Worm (Caenorhabditis elegans): Measurements from ENCODE around the gene K08D8.2.

DNA sequence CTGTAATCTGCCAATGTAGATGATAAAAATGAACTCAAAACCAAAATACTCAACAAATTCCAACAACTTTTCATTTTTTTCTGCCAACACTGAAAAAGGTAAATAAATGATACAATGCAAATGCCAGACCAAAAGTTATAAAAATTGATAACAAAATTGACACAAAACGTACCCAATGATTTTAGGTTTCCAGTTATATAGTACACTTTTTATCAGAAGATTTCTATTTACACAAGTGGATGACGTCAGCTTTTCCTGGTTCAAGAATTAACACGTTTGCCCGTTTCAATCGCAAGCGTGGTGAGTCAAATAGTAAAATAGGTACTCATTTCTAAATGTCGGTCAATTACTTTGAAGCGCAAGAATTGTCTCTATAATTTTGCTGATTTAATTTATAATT lies 23.3 kb upstream of the K08D8.2 start, which contains the start of gene ZK896.5:
- TF ChIP-seq unc-62 (GFP tag; optimal IDR thresholded peaks at IDR 0.05): no peak
- no peak for TF ChIP-seq lsy-27 (tag; optimal IDR thresholded peaks at IDR 0.05; ENCODE audit: borderline replicate concordance, insufficient read depth)
- no peak for TF ChIP-seq atf-7 (tag; optimal IDR thresholded peaks at IDR 0.05)
- no peak for TF ChIP-seq ama-1 (optimal IDR thresholded peaks at IDR 0.05)
- TF ChIP-seq ama-1 (GFP tag; optimal IDR thresholded peaks at IDR 0.05): no peak
- no peak for TF ChIP-seq mel-28 (tag; optimal IDR thresholded peaks at IDR 0.05; ENCODE audit: borderline replicate concordance)
- TF ChIP-seq bed-2 (GFP tag; IDR thresholded peaks at IDR 0.05): no peak
- TF ChIP-seq sdz-38 (tag; optimal IDR thresholded peaks at IDR 0.05): no peak
- no peak for TF ChIP-seq lin-35 (GFP tag; optimal IDR thresholded peaks at IDR 0.05)
- TF ChIP-seq Y56A3A.18 (GFP tag; IDR thresholded peaks at IDR 0.05): no peak
- no peak for TF ChIP-seq ztf-3 (GFP tag; optimal IDR thresholded peaks at IDR 0.05)
- no peak for TF ChIP-seq rpc-1 (optimal IDR thresholded peaks at IDR 0.05)
- no peak for TF ChIP-seq rpc-1 (tag; optimal IDR thresholded peaks at IDR 0.05)
- TF ChIP-seq F57A8.1 (GFP tag; optimal IDR thresholded peaks at IDR 0.05): no peak

Measured in whole organism, young adult.